Worm (Caenorhabditis elegans) whole organism, L2 larva: ENCODE measurements around the gene enri-1.

Experiments used
- C34F6.9 ChIP-seq: fragments of 150-350 bp; optimal IDR thresholded peaks from 2 replicates; lab custom pipeline; 2014; ENCODE audit warnings: missing biosample characterization, missing genetic modification characterization
- ZK546.5 ChIP-seq: sonication (generic microtip); optimal IDR thresholded peaks from 2 replicates; lab custom pipeline; 2017; ENCODE audit warnings: missing biosample characterization, missing genetic modification characterization
- alr-1 ChIP-seq: fragments of 150-350 bp; optimal IDR thresholded peaks from 2 replicates; lab custom pipeline; 2014; ENCODE audit warnings: missing biosample characterization, missing genetic modification characterization
- aly-2 ChIP-seq: fragments of 150-350 bp; optimal IDR thresholded peaks from 2 replicates; lab custom pipeline; 2014; ENCODE audit warnings: missing biosample characterization, missing genetic modification characterization
- ama-1 ChIP-seq: fragments of 150-350 bp; optimal IDR thresholded peaks from 2 replicates; lab custom pipeline; 2018; ENCODE audit warnings: inconsistent platforms
- blmp-1 ChIP-seq: sonication (generic microtip); optimal IDR thresholded peaks from 2 replicates; lab custom pipeline; 2017; ENCODE audit warnings: missing genetic modification characterization, mild to moderate bottlenecking, missing compliant biosample characterization, antibody characterized with exemption, moderate library complexity; ENCODE audit not compliant: insufficient read depth
- ceh-16 ChIP-seq: fragments of 150-350 bp; optimal IDR thresholded peaks from 2 replicates; lab custom pipeline; 2014; ENCODE audit warnings: missing biosample characterization, missing genetic modification characterization
- ceh-82 ChIP-seq: fragments of 150-350 bp; optimal IDR thresholded peaks from 2 replicates; lab custom pipeline; 2014; ENCODE audit warnings: missing biosample characterization, missing genetic modification characterization
- crh-2 ChIP-seq: sonication (generic microtip); optimal IDR thresholded peaks from 2 replicates; lab custom pipeline; 2017; ENCODE audit warnings: missing biosample characterization, missing genetic modification characterization
- dmd-4 ChIP-seq: sonication (generic microtip); optimal IDR thresholded peaks from 2 replicates; lab custom pipeline; 2017; ENCODE audit warnings: missing biosample characterization, missing genetic modification characterization
- egl-27 ChIP-seq: sonication (generic microtip); optimal IDR thresholded peaks from 3 replicates; lab custom pipeline; 2017; ENCODE audit warnings: missing biosample characterization, missing genetic modification reagents, missing genetic modification characterization
- elt-3 ChIP-seq: sonication (generic microtip); optimal IDR thresholded peaks from 2 replicates; lab custom pipeline; 2017; ENCODE audit warnings: missing biosample characterization, missing genetic modification characterization
- lin-39 ChIP-seq: fragments of 150-350 bp; optimal IDR thresholded peaks from 2 replicates; lab custom pipeline; 2014; ENCODE audit warnings: missing biosample characterization, missing genetic modification reagents, missing genetic modification characterization
- mab-5 ChIP-seq: fragments of 150-350 bp; optimal IDR thresholded peaks from 2 replicates; lab custom pipeline; 2014; ENCODE audit warnings: missing biosample characterization, missing genetic modification characterization
- mbf-1 ChIP-seq: sonication (generic microtip); optimal IDR thresholded peaks from 2 replicates; lab custom pipeline; 2017; ENCODE audit warnings: missing biosample characterization, missing genetic modification characterization
- mdl-1 ChIP-seq, 2 experiments: fragments of 150-350 bp in 1 of 2; sonication (generic microtip) in 1 of 2; optimal IDR thresholded peaks; 2 replicates each; lab custom pipeline; 2017; ENCODE audit warnings: missing biosample characterization in 2 of 2, missing genetic modification characterization in 2 of 2
- nhr-10 ChIP-seq: sonication (generic microtip); optimal IDR thresholded peaks from 2 replicates; lab custom pipeline; 2017; ENCODE audit warnings: missing biosample characterization, missing genetic modification characterization
- nhr-11 ChIP-seq: fragments of 150-350 bp; optimal IDR thresholded peaks from 2 replicates; lab custom pipeline; 2014; ENCODE audit warnings: missing biosample characterization, missing genetic modification characterization
- nhr-12 ChIP-seq: fragments of 150-350 bp; optimal IDR thresholded peaks from 2 replicates; lab custom pipeline; 2014; ENCODE audit warnings: missing biosample characterization, missing genetic modification characterization
- nhr-129 ChIP-seq: fragments of 150-350 bp; optimal IDR thresholded peaks from 2 replicates; lab custom pipeline; 2014; ENCODE audit warnings: missing biosample characterization, missing genetic modification characterization
- nhr-21 ChIP-seq: fragments of 150-350 bp; optimal IDR thresholded peaks from 2 replicates; lab custom pipeline; 2014; ENCODE audit warnings: missing biosample characterization, missing genetic modification characterization
- nhr-237 ChIP-seq: fragments of 150-350 bp; optimal IDR thresholded peaks from 2 replicates; lab custom pipeline; 2014; ENCODE audit warnings: missing biosample characterization, missing genetic modification characterization
- nhr-25 ChIP-seq: fragments of 150-350 bp; sonication (generic microtip); optimal IDR thresholded peaks from 3 replicates; lab custom pipeline; 2014; ENCODE audit warnings: missing biosample characterization, missing genetic modification characterization
- nhr-6 ChIP-seq: fragments of 150-350 bp; optimal IDR thresholded peaks from 2 replicates; lab custom pipeline; 2014; ENCODE audit warnings: missing biosample characterization, missing genetic modification characterization
- nhr-77 ChIP-seq: fragments of 150-350 bp; optimal IDR thresholded peaks from 2 replicates; lab custom pipeline; 2014; ENCODE audit warnings: missing biosample characterization, missing genetic modification characterization
- peb-1 ChIP-seq: fragments of 150-350 bp; optimal IDR thresholded peaks from 2 replicates; lab custom pipeline; 2014; ENCODE audit warnings: missing biosample characterization, missing genetic modification characterization
- sem-4 ChIP-seq: fragments of 150-350 bp; optimal IDR thresholded peaks from 2 replicates; lab custom pipeline; 2014; ENCODE audit warnings: missing biosample characterization, missing genetic modification reagents, missing genetic modification characterization
- skn-1 ChIP-seq: sonication (generic microtip); optimal IDR thresholded peaks from 2 replicates; lab custom pipeline; 2017; ENCODE audit warnings: missing biosample characterization, missing genetic modification characterization
- sma-3 ChIP-seq: sonication (generic microtip); optimal IDR thresholded peaks from 2 replicates; lab custom pipeline; 2016; ENCODE audit warnings: missing genetic modification reagents, missing genetic modification characterization, missing compliant biosample characterization
- sma-9 ChIP-seq, 2 experiments: fragments of 150-350 bp in 1 of 2; sonication (generic microtip) in 1 of 2; optimal IDR thresholded peaks; 2 replicates each; lab custom pipeline; 2014 to 2016; ENCODE audit warnings: missing genetic modification characterization in 2 of 2, mild to moderate bottlenecking in 1 of 2, missing biosample characterization in 1 of 2, missing compliant biosample characterization in 1 of 2, missing genetic modification reagents in 1 of 2, moderate library complexity in 1 of 2
- snpc-4 ChIP-seq: fragments of 150-350 bp; optimal IDR thresholded peaks from 2 replicates; lab custom pipeline; 2014; ENCODE audit warnings: missing biosample characterization, missing genetic modification characterization
- unc-39 ChIP-seq: fragments of 150-350 bp; optimal IDR thresholded peaks from 2 replicates; lab custom pipeline; 2014; ENCODE audit warnings: missing biosample characterization, missing genetic modification characterization
- zag-1 ChIP-seq: fragments of 150-350 bp; optimal IDR thresholded peaks from 2 replicates; lab custom pipeline; 2014; ENCODE audit warnings: missing biosample characterization, missing genetic modification characterization
- ztf-1 ChIP-seq: fragments of 200-800 bp; sonication (Bioruptor generic); conservative IDR thresholded peaks from 2 replicates; pipeline ENCODE4 v1.3.6; 2022; ENCODE audit warnings: missing genetic modification characterization, missing compliant biosample characterization
- ztf-11 ChIP-seq: sonication (generic microtip); optimal IDR thresholded peaks from 2 replicates; lab custom pipeline; 2017; ENCODE audit warnings: missing biosample characterization, missing genetic modification characterization

enri-1 gene

ce11 chrII:2341515-2341914 is at the start of gene enri-1:
TSS of gene enri-1 (minus strand) at chrII:2341615.
- TF ChIP-seq sma-9 (GFP tag; optimal IDR thresholded peaks at IDR 0.05; lab: Kevin White, UChicago), result no peak
- no peak for TF ChIP-seq sma-9 (tag; optimal IDR thresholded peaks at IDR 0.05; lab: Kevin White, UChicago)
- TF ChIP-seq dmd-4 (tag; lab: Kevin White, UChicago), result no peak
- TF ChIP-seq snpc-4 (tag; lab: Kevin White, UChicago), result no peak
- TF ChIP-seq sem-4 (tag; lab: Kevin White, UChicago), result no peak
- no peak for TF ChIP-seq blmp-1 (tag; lab: Kevin White, UChicago)
- TF ChIP-seq mbf-1, result no peak
- TF ChIP-seq elt-3, result no peak
- no peak for TF ChIP-seq ztf-1 (GFP tag; lab: Robert Waterston, UW)
- no peak for TF ChIP-seq peb-1 (tag; lab: Kevin White, UChicago)
- TF ChIP-seq crh-2 (tag; lab: Kevin White, UChicago), result no peak
- TF ChIP-seq ama-1, result no peak
- TF ChIP-seq aly-2, result no peak
- no peak for TF ChIP-seq egl-27 (tag; lab: Kevin White, UChicago)
- TF ChIP-seq alr-1 (tag; lab: Kevin White, UChicago), result no peak
- TF ChIP-seq ztf-11 (tag; lab: Kevin White, UChicago), result no peak
- TF ChIP-seq mab-5 (tag; lab: Kevin White, UChicago), result no peak

ce11 chrII:2390884-2391283 is 49.5 kb upstream of the enri-1 start, which contains the start of gene F16G10.10:
TSS of gene F16G10.10 (minus strand) at chrII:2390984.
- no peak for TF ChIP-seq nhr-129 (tag; lab: Kevin White, UChicago)
- TF ChIP-seq lin-39, result no peak
- TF ChIP-seq blmp-1 (tag; lab: Kevin White, UChicago), result no peak
- no peak for TF ChIP-seq dmd-4 (tag; lab: Kevin White, UChicago)

ce11 chrII:2385495-2385894 is 44.1 kb upstream of the enri-1 start, which contains the start of gene F16G10.9:
TSS of gene F16G10.9 (minus strand) at chrII:2385595.
- no peak for TF ChIP-seq snpc-4 (tag; lab: Kevin White, UChicago)
- TF ChIP-seq egl-27 (tag; lab: Kevin White, UChicago), result no peak
- no peak for TF ChIP-seq sma-9 (GFP tag; optimal IDR thresholded peaks at IDR 0.05; lab: Kevin White, UChicago)
- no peak for TF ChIP-seq sma-9 (tag; optimal IDR thresholded peaks at IDR 0.05; lab: Kevin White, UChicago)
- no peak for TF ChIP-seq sma-3 (GFP tag; lab: Kevin White, UChicago)
- TF ChIP-seq ZK546.5 (tag; lab: Kevin White, UChicago), result no peak
- TF ChIP-seq lin-39, result no peak
- TF ChIP-seq mdl-1 (tag; optimal IDR thresholded peaks at IDR 0.05; lab: Kevin White, UChicago), result no peak
- TF ChIP-seq alr-1 (tag; lab: Kevin White, UChicago), result no peak
- no peak for TF ChIP-seq aly-2
- TF ChIP-seq nhr-129 (tag; lab: Kevin White, UChicago), result no peak
- no peak for TF ChIP-seq ceh-16 (tag; lab: Kevin White, UChicago)
- TF ChIP-seq dmd-4 (tag; lab: Kevin White, UChicago), result no peak
- no peak for TF ChIP-seq mbf-1
- no peak for TF ChIP-seq skn-1
- TF ChIP-seq C34F6.9 (tag; lab: Kevin White, UChicago), result no peak
- no peak for TF ChIP-seq ceh-82 (tag; lab: Kevin White, UChicago)
- TF ChIP-seq unc-39 (tag; lab: Kevin White, UChicago), result no peak

- TF ChIP-seq nhr-237 (tag; lab: Kevin White, UChicago) (no peak), nhr-6 (tag; lab: Kevin White, UChicago) (no peak), crh-2 (tag; lab: Kevin White, UChicago) (no peak), ztf-1 (GFP tag; lab: Robert Waterston, UW) (no peak), nhr-21 (tag; lab: Kevin White, UChicago) (no peak), peb-1 (tag; lab: Kevin White, UChicago) (no peak), lin-39 (no peak)
Measured at ce11 chrII:2383334-2383733, 41.9 kb upstream of the enri-1 start, which contains the start of gene F16G10.8. TSS of gene F16G10.8 (minus strand) at chrII:2383434.

ce11 chrII:2380174-2380573 is 38.8 kb upstream of the enri-1 start, which contains the start of gene F16G10.7:
TSS of gene F16G10.7 (minus strand) at chrII:2380274.
- TF ChIP-seq ztf-11 (tag; lab: Kevin White, UChicago) (no peak), blmp-1 (tag; lab: Kevin White, UChicago) (no peak), zag-1 (tag; lab: Kevin White, UChicago) (no peak), aly-2 (no peak), ztf-1 (GFP tag; lab: Robert Waterston, UW) (no peak), nhr-21 (tag; lab: Kevin White, UChicago) (no peak), nhr-12 (no peak), C34F6.9 (tag; lab: Kevin White, UChicago) (no peak), lin-39 (no peak), nhr-11 (tag; lab: Kevin White, UChicago) (no peak), nhr-10 (tag; lab: Kevin White, UChicago) (no peak), nhr-25 (tag; lab: Kevin White, UChicago) (no peak), peb-1 (tag; lab: Kevin White, UChicago) (no peak), elt-3 (no peak), egl-27 (tag; lab: Kevin White, UChicago) (no peak), skn-1 (no peak), dmd-4 (tag; lab: Kevin White, UChicago) (no peak), nhr-77 (tag; lab: Kevin White, UChicago) (no peak)
- TF ChIP-seq, all 48 proteins: peak for 0
